Worm (Caenorhabditis elegans): ENCODE measurements around the gene nstp-5.

ce11 chrIV:12830829-12831392, 24.4 kb upstream of the nstp-5 start:
- TF ChIP-seq W03F9.2 (tag; optimal IDR thresholded peaks at IDR 0.05) (no peak), him-1 (tag; optimal IDR thresholded peaks at IDR 0.05) (no peak), dao-5 (tag; optimal IDR thresholded peaks at IDR 0.05) (no peak)
